Fruit fly (Drosophila melanogaster) whole organism, embryonic: ENCODE measurements around the gene vari.

ENCODE experiments used
- Adf1 ChIP-seq: fragments of 200-800 bp; sonication (Bioruptor generic); IDR thresholded peaks from 2 replicates; pipeline ENCODE4 v1.3.6; 2022; ENCODE audit warnings: missing biosample characterization, missing genetic modification characterization
- B-H1 ChIP-seq: fragments of 200-800 bp; sonication (Bioruptor generic); IDR thresholded peaks from 3 replicates; pipeline ENCODE4 v1.3.6; 2022; ENCODE audit warnings: missing biosample characterization, missing genetic modification characterization
- Bdp1 ChIP-seq: fragments of 200-800 bp; sonication (Bioruptor generic); optimal IDR thresholded peaks from 3 replicates; lab custom pipeline; 2016; ENCODE audit warnings: missing biosample characterization, missing genetic modification characterization
- C15 ChIP-seq: fragments of 200-800 bp; sonication (Bioruptor generic); IDR thresholded peaks from 3 replicates; pipeline ENCODE4 v1.3.6; 2022; ENCODE audit warnings: missing biosample characterization, missing genetic modification characterization
- CG1024 ChIP-seq: fragments of 200-800 bp; sonication (Bioruptor generic); IDR thresholded peaks from 2 replicates; pipeline ENCODE4 v1.3.6; 2022; ENCODE audit warnings: missing biosample characterization, missing genetic modification characterization
- CG11695 ChIP-seq: fragments of 200-800 bp; sonication (Bioruptor generic); IDR thresholded peaks from 3 replicates; pipeline ENCODE4 v1.3.6; 2022; ENCODE audit warnings: missing biosample characterization, missing genetic modification characterization
- CG12659 ChIP-seq: fragments of 200-800 bp; sonication (Bioruptor generic); optimal IDR thresholded peaks from 3 replicates; lab custom pipeline; 2017; ENCODE audit warnings: mild to moderate bottlenecking, missing biosample characterization, missing genetic modification reagents, missing genetic modification characterization
- CG12769 ChIP-seq: fragments of 200-800 bp; sonication (Bioruptor generic); optimal IDR thresholded peaks from 2 replicates; lab custom pipeline; 2019; ENCODE audit warnings: missing biosample characterization, mild to moderate bottlenecking, missing genetic modification characterization, moderate library complexity
- CG15601 ChIP-seq: fragments of 200-800 bp; sonication (Bioruptor generic); optimal IDR thresholded peaks from 3 replicates; lab custom pipeline; 2019; ENCODE audit warnings: missing biosample characterization, mild to moderate bottlenecking, missing genetic modification characterization, moderate library complexity
- CG17328 ChIP-seq: fragments of 200-800 bp; sonication (Bioruptor generic); IDR thresholded peaks from 2 replicates; pipeline ENCODE4 v1.3.6; 2022; ENCODE audit warnings: missing biosample characterization, missing genetic modification characterization
- CG18011 ChIP-seq: fragments of 200-800 bp; sonication (Bioruptor generic); optimal IDR thresholded peaks from 2 replicates; lab custom pipeline; 2017; ENCODE audit warnings: missing biosample characterization, missing genetic modification characterization, mild to moderate bottlenecking, moderate library complexity, missing genotype
- CG2116 ChIP-seq: fragments of 200-800 bp; sonication (Bioruptor generic); optimal IDR thresholded peaks from 3 replicates; lab custom pipeline; 2018; ENCODE audit warnings: missing biosample characterization, mild to moderate bottlenecking, missing genetic modification characterization
- CG31224 ChIP-seq: fragments of 200-800 bp; sonication (Bioruptor generic); IDR thresholded peaks from 2 replicates; pipeline ENCODE4 v1.3.6; 2022; ENCODE audit warnings: missing biosample characterization, missing genetic modification characterization
- CG34376 ChIP-seq: fragments of 200-800 bp; sonication (Bioruptor generic); optimal IDR thresholded peaks from 2 replicates; lab custom pipeline; 2018; ENCODE audit warnings: missing biosample characterization, mild to moderate bottlenecking, missing genetic modification characterization
- CG3726 ChIP-seq: fragments of 200-800 bp; sonication (Bioruptor generic); IDR thresholded peaks from 3 replicates; pipeline ENCODE4, ENCODE4 v1.3.6; 2022; ENCODE audit warnings: missing biosample characterization, missing genetic modification characterization
- CG6813 ChIP-seq: fragments of 200-800 bp; sonication (Bioruptor generic); optimal IDR thresholded peaks from 2 replicates; lab custom pipeline; 2017; ENCODE audit warnings: missing biosample characterization, missing genetic modification characterization, mild to moderate bottlenecking, moderate library complexity, missing genetic modification reagents
- CG9727 ChIP-seq: fragments of 200-800 bp; sonication (Bioruptor generic); optimal IDR thresholded peaks from 3 replicates; lab custom pipeline; 2017; ENCODE audit warnings: missing biosample characterization, mild to moderate bottlenecking, missing genetic modification characterization
- Dbx ChIP-seq: fragments of 200-800 bp; sonication (Bioruptor generic); IDR thresholded peaks from 3 replicates; pipeline ENCODE4 v1.3.6; 2022; ENCODE audit warnings: missing biosample characterization, missing genetic modification characterization
- HLH3B ChIP-seq: fragments of 200-800 bp; sonication (Bioruptor generic); IDR thresholded peaks from 2 replicates; pipeline ENCODE4 v1.3.6; 2022; ENCODE audit warnings: missing biosample characterization, missing genetic modification characterization
- Hmx ChIP-seq: fragments of 200-800 bp; sonication (Bioruptor generic); optimal IDR thresholded peaks from 2 replicates; lab custom pipeline; 2016; ENCODE audit warnings: missing biosample characterization, missing genetic modification characterization
- Lhr ChIP-seq: fragments of 200-800 bp; sonication (Bioruptor generic); optimal IDR thresholded peaks from 3 replicates; lab custom pipeline; 2017; ENCODE audit warnings: mild to moderate bottlenecking, missing biosample characterization, missing genetic modification reagents, missing genetic modification characterization
- MTF-1 ChIP-seq: fragments of 200-800 bp; sonication (Bioruptor generic); optimal IDR thresholded peaks from 2 replicates; lab custom pipeline; 2018; ENCODE audit warnings: missing biosample characterization, mild to moderate bottlenecking, missing genetic modification characterization, borderline replicate concordance
- Mad ChIP-seq: fragments of 200-800 bp; sonication (Bioruptor generic); optimal IDR thresholded peaks from 2 replicates; lab custom pipeline; 2016; ENCODE audit warnings: missing biosample characterization, missing genetic modification characterization
- Rfx ChIP-seq: fragments of 200-800 bp; sonication (Bioruptor generic); IDR thresholded peaks from 2 replicates; pipeline ENCODE4 v1.3.6; 2022; ENCODE audit warnings: missing biosample characterization, missing genetic modification characterization
- Stat92E ChIP-seq, 3 experiments: fragments of >200 bp in 2 of 3; fragments of 200-800 bp in 1 of 3; sonication (Bioruptor generic) in 1 of 3; optimal IDR thresholded peaks; 2 replicates each; lab custom pipeline; 2017 to 2019; ENCODE audit warnings: missing biosample characterization in 3 of 3, missing genetic modification characterization in 3 of 3, mild to moderate bottlenecking in 1 of 3, moderate library complexity in 1 of 3
- al ChIP-seq: fragments of 200-800 bp; sonication (Bioruptor generic); IDR thresholded peaks from 2 replicates; pipeline ENCODE4 v1.3.6; 2022; ENCODE audit warnings: missing biosample characterization, missing genetic modification characterization
- ase ChIP-seq: fragments of 200-800 bp; sonication (Bioruptor generic); IDR thresholded peaks from 3 replicates; pipeline ENCODE4 v1.3.6; 2022; ENCODE audit warnings: missing biosample characterization, missing genetic modification characterization
- bbx ChIP-seq: fragments of 200-800 bp; sonication (Bioruptor generic); IDR thresholded peaks from 2 replicates; pipeline ENCODE4 v1.3.6; 2022; ENCODE audit warnings: missing biosample characterization, missing genetic modification characterization; ENCODE audit not compliant: partially characterized antibody
- crc ChIP-seq: fragments of 200-800 bp; sonication (Bioruptor generic); optimal IDR thresholded peaks from 2 replicates; lab custom pipeline; 2016; ENCODE audit warnings: missing biosample characterization, missing genetic modification characterization
- dmrt11E ChIP-seq: fragments of 200-800 bp; sonication (Bioruptor generic); optimal IDR thresholded peaks from 3 replicates; lab custom pipeline; 2018; ENCODE audit warnings: missing biosample characterization, mild to moderate bottlenecking, missing genetic modification characterization, moderate library complexity
- ewg ChIP-seq: fragments of 200-800 bp; sonication (Bioruptor generic); optimal IDR thresholded peaks from 3 replicates; lab custom pipeline; 2017; ENCODE audit warnings: mild to moderate bottlenecking, missing biosample characterization, missing genetic modification reagents, missing genetic modification characterization
- fd102C ChIP-seq: fragments of 200-800 bp; sonication (Bioruptor generic); optimal IDR thresholded peaks from 2 replicates; lab custom pipeline; 2018; ENCODE audit warnings: missing biosample characterization, mild to moderate bottlenecking, missing genetic modification characterization, moderate library complexity
- gt ChIP-seq: fragments of 200-800 bp; sonication (Bioruptor generic); IDR thresholded peaks from 2 replicates; pipeline ENCODE4 v1.3.6; 2022; ENCODE audit warnings: missing biosample characterization, missing genetic modification characterization
- hkb ChIP-seq, 2 experiments: fragments of 200-800 bp in 1 of 2; fragments of >200 bp in 1 of 2; sonication (Bioruptor generic) in 1 of 2; IDR thresholded peaks in 1 of 2; optimal IDR thresholded peaks in 1 of 2; 2 replicates each; pipeline versions ENCODE4 v1.3.6 to Lab custom; 2017 to 2022; ENCODE audit warnings: missing biosample characterization in 1 of 2, missing genetic modification characterization in 1 of 2
- kah ChIP-seq: fragments of 200-800 bp; sonication (Bioruptor generic); optimal IDR thresholded peaks from 2 replicates; lab custom pipeline; 2018; ENCODE audit warnings: missing biosample characterization, mild to moderate bottlenecking, missing genetic modification characterization
- klu ChIP-seq: fragments of 200-800 bp; sonication (Bioruptor generic); IDR thresholded peaks from 2 replicates; pipeline ENCODE4 v1.3.6; 2022; ENCODE audit warnings: missing biosample characterization, missing genetic modification characterization
- kni ChIP-seq: fragments of 200-800 bp; sonication (Bioruptor generic); optimal IDR thresholded peaks from 3 replicates; lab custom pipeline; 2017; ENCODE audit warnings: mild to moderate bottlenecking, missing biosample characterization, missing genetic modification reagents, missing genetic modification characterization
- lab ChIP-seq: fragments of 200-800 bp; sonication (Bioruptor generic); optimal IDR thresholded peaks from 3 replicates; lab custom pipeline; 2017; ENCODE audit warnings: missing biosample characterization, missing genetic modification characterization, mild to moderate bottlenecking, moderate library complexity, missing genetic modification reagents
- onecut ChIP-seq: fragments of 200-800 bp; sonication (Bioruptor generic); IDR thresholded peaks from 2 replicates; pipeline ENCODE4 v1.3.6; 2022; ENCODE audit warnings: missing biosample characterization, missing genetic modification characterization
- otp ChIP-seq: fragments of 200-800 bp; sonication (Bioruptor generic); IDR thresholded peaks from 3 replicates; pipeline ENCODE4, ENCODE4 v1.3.6; 2022; ENCODE audit warnings: missing biosample characterization, missing genetic modification characterization
- prd ChIP-seq, 3 experiments: fragments of >200 bp in 2 of 3; fragments of 200-800 bp in 1 of 3; sonication (Bioruptor generic) in 1 of 3; optimal IDR thresholded peaks in 2 of 3; IDR thresholded peaks in 1 of 3; 2 replicates in 2 of 3; 3 replicates in 1 of 3; pipeline versions ENCODE4 v1.3.6 to Lab custom; 2017 to 2022; ENCODE audit warnings: missing biosample characterization in 1 of 3, missing genetic modification characterization in 1 of 3
- slp2 ChIP-seq: fragments of 200-800 bp; sonication (Bioruptor generic); optimal IDR thresholded peaks from 2 replicates; lab custom pipeline; 2016; ENCODE audit warnings: missing biosample characterization, missing genetic modification characterization
- sna ChIP-seq: fragments of 200-800 bp; sonication (Bioruptor generic); IDR thresholded peaks from 2 replicates; pipeline ENCODE4 v1.3.6; 2022; ENCODE audit warnings: missing biosample characterization, missing genetic modification characterization; ENCODE audit not compliant: partially characterized antibody
- sqz ChIP-seq: fragments of 200-800 bp; sonication (Bioruptor generic); optimal IDR thresholded peaks from 3 replicates; lab custom pipeline; 2018; ENCODE audit warnings: missing biosample characterization, mild to moderate bottlenecking, missing genetic modification characterization
- sr ChIP-seq: fragments of 200-800 bp; sonication (Bioruptor generic); IDR thresholded peaks from 3 replicates; pipeline ENCODE4 v1.3.6; 2022; ENCODE audit warnings: missing biosample characterization, missing genetic modification characterization
- unc-4 ChIP-seq: fragments of 200-800 bp; sonication (Bioruptor generic); IDR thresholded peaks from 2 replicates; pipeline ENCODE4 v1.3.6; 2022; ENCODE audit warnings: missing biosample characterization, missing genetic modification characterization; ENCODE audit not compliant: partially characterized antibody
- yki ChIP-seq: fragments of >200 bp; optimal IDR thresholded peaks from 3 replicates; lab custom pipeline; 2018

vari gene

DNA sequence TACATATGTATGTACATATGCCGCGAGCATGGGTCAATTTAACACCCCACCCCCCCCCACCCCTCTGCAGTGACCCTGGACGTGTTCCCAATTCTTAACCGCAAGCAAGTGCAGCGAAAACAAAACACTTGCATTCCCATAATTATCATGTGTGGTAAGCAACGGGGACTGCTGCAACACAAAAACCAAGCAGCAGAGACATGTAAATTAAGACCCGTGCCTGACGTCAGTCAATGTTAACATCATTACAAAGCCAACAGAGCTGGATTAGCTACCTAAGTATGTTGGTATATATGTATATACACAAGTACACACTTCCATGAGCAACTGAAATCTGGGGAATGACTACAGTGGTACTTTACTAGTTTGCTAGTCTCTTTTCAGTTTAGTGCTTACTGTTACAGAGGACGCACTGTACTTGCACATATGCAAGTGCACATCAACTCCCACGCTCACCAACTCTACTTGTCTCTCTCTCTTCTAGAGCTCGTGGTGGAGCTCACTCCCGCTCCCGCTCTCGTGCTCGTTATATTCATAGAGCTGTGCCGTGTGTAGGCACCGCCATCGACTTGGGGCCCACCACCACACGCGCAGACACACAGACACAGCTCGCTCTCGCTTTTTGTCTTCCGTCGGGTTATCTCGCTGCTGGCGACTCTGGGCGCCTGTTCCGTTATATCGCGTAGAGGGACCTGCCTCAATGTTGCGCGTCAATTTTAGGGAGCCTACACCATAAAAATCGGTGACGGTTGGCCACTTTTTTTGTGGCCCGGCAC lies 24.6 kb upstream of the vari start:
- TF ChIP-seq lab (GFP tag; lab: Kevin White, UChicago) = no peak
- peak; percentile 47; the same call in 1 of the 3 replicates for TF ChIP-seq otp
- TF ChIP-seq ase (GFP tag; lab: Robert Waterston, UW) = 0 out of 3 replicates have a peak, but pooled peaks have one; percentile 47
- no peak for TF ChIP-seq fd102C (GFP tag; lab: Kevin White, UChicago)
- TF ChIP-seq C15 = no peak
- peak; percentile 33; the same call in 1 of the 2 replicates for TF ChIP-seq CG17328 (GFP tag; lab: Robert Waterston, UW)
- TF ChIP-seq slp2 (GFP tag; lab: Kevin White, UChicago) = no peak
- TF ChIP-seq prd (optimal IDR thresholded peaks at IDR 0.05; lab: Kevin White, UChicago) = no peak
- peak; percentile 21; the same call in 1 of the 3 replicates for TF ChIP-seq prd (GFP tag; IDR thresholded peaks at IDR 0.05; lab: Robert Waterston, UW)
- no peak; the same call in 2 of the 3 replicates for TF ChIP-seq B-H1 (GFP tag; lab: Robert Waterston, UW)
- TF ChIP-seq sna (GFP tag; lab: Robert Waterston, UW) = peak; percentile 53; the same call in 1 of the 2 replicates
- TF ChIP-seq klu (GFP tag; lab: Robert Waterston, UW) = peak; percentile 47
- peak; percentile 58 for TF ChIP-seq sqz (GFP tag; lab: Kevin White, UChicago)
- peak; percentile 80 for TF ChIP-seq yki
- peak; percentile 90 for TF ChIP-seq kni (GFP tag; lab: Kevin White, UChicago)
- peak; percentile 18 for TF ChIP-seq CG6813 (GFP tag; lab: Kevin White, UChicago)
- TF ChIP-seq kah (GFP tag; lab: Kevin White, UChicago) = peak; percentile 55
- no peak for TF ChIP-seq CG3726 (GFP tag; lab: Robert Waterston, UW)
- TF ChIP-seq bbx (GFP tag; lab: Robert Waterston, UW) = peak; percentile 67
- TF ChIP-seq Hmx (GFP tag; lab: Kevin White, UChicago) = no peak
- TF ChIP-seq CG11695 = peak; percentile 67; the same call in 2 of the 3 replicates
- no peak for TF ChIP-seq crc (GFP tag; lab: Kevin White, UChicago)
- TF ChIP-seq Lhr (GFP tag; lab: Kevin White, UChicago) = peak; percentile 23
- no peak for TF ChIP-seq CG15601
- TF ChIP-seq gt (GFP tag; lab: Robert Waterston, UW) = no peak
- peak; percentile 9 for TF ChIP-seq MTF-1 (GFP tag; lab: Kevin White, UChicago)
- TF ChIP-seq CG34376 (GFP tag; lab: Kevin White, UChicago) = peak; percentile 39
- peak in 1 of 3 experiments; percentile 32 for TF ChIP-seq Stat92E (GFP tag; optimal IDR thresholded peaks at IDR 0.05; lab: Kevin White, UChicago)
- no peak for TF ChIP-seq HLH3B (GFP tag; lab: Robert Waterston, UW)
- TF ChIP-seq Dbx (GFP tag; lab: Robert Waterston, UW) = 0 out of 3 replicates have a peak, but pooled peaks have one; percentile 24
- peak; percentile 94 for TF ChIP-seq CG12769
- TF ChIP-seq CG12659 (GFP tag; lab: Kevin White, UChicago) = no peak
- peak; percentile 41; the same call in 1 of the 2 replicates for TF ChIP-seq onecut (GFP tag; lab: Robert Waterston, UW)
- TF ChIP-seq unc-4 (GFP tag; lab: Robert Waterston, UW) = peak; percentile 60
- no peak for TF ChIP-seq CG9727 (GFP tag; lab: Kevin White, UChicago)
- no peak for TF ChIP-seq al (GFP tag; lab: Robert Waterston, UW)
- TF ChIP-seq Bdp1 (GFP tag; lab: Kevin White, UChicago) = no peak
- peak; percentile 85; the same call in 2 of the 3 replicates for TF ChIP-seq sr (GFP tag; lab: Robert Waterston, UW)
- TF ChIP-seq CG1024 (GFP tag; lab: Robert Waterston, UW) = no peak
- no peak for TF ChIP-seq CG18011
- TF ChIP-seq CG2116 = no peak
- peak; percentile 46; the same call in 1 of the 2 replicates for TF ChIP-seq Adf1
- no peak for TF ChIP-seq hkb (optimal IDR thresholded peaks at IDR 0.05; lab: Kevin White, UChicago)
- no peak for TF ChIP-seq hkb (GFP tag; IDR thresholded peaks at IDR 0.05; lab: Robert Waterston, UW)
- TF ChIP-seq Rfx = 0 out of 2 replicates have a peak, but pooled peaks have one; percentile 36
- no peak for TF ChIP-seq dmrt11E (tag; lab: Kevin White, UChicago)
- TF ChIP-seq CG31224 = peak; percentile 100
- TF ChIP-seq Mad (GFP tag; lab: Kevin White, UChicago) = peak; percentile 25
- no peak for TF ChIP-seq ewg (GFP tag; lab: Kevin White, UChicago)
